Worm (Caenorhabditis elegans) whole organism, late embryonic: Measurements from ENCODE around the gene F52E1.5.

Source experiments
- dve-1 ChIP-seq: sonication (generic microtip); optimal IDR thresholded peaks from 2 replicates; lab custom pipeline; 2017; ENCODE audit warnings: antibody characterized with exemption, mild to moderate bottlenecking, missing genetic modification characterization, missing compliant biosample characterization
- madf-2 ChIP-seq: sonication (generic microtip); optimal IDR thresholded peaks from 2 replicates; lab custom pipeline; 2017; ENCODE audit warnings: missing genetic modification characterization, missing compliant biosample characterization
- nfya-1 ChIP-seq: sonication (generic microtip); optimal IDR thresholded peaks from 2 replicates; lab custom pipeline; 2017; ENCODE audit warnings: missing genetic modification characterization, mild to moderate bottlenecking, missing compliant biosample characterization, antibody characterized with exemption, moderate library complexity
- odd-2 ChIP-seq: sonication (generic microtip); optimal IDR thresholded peaks from 2 replicates; lab custom pipeline; 2017; ENCODE audit warnings: antibody characterized with exemption, mild to moderate bottlenecking, missing genetic modification characterization, missing compliant biosample characterization
- rnt-1 ChIP-seq: sonication (generic microtip); optimal IDR thresholded peaks from 2 replicates; lab custom pipeline; 2016; ENCODE audit warnings: missing genetic modification characterization, missing compliant biosample characterization
- unc-55 ChIP-seq: sonication (generic microtip); optimal IDR thresholded peaks from 2 replicates; lab custom pipeline; 2017; ENCODE audit warnings: missing biosample characterization, missing genetic modification reagents, missing genetic modification characterization
- zip-5 ChIP-seq: sonication (generic microtip); optimal IDR thresholded peaks from 2 replicates; lab custom pipeline; 2016; ENCODE audit warnings: missing genetic modification characterization, missing compliant biosample characterization

DNA sequence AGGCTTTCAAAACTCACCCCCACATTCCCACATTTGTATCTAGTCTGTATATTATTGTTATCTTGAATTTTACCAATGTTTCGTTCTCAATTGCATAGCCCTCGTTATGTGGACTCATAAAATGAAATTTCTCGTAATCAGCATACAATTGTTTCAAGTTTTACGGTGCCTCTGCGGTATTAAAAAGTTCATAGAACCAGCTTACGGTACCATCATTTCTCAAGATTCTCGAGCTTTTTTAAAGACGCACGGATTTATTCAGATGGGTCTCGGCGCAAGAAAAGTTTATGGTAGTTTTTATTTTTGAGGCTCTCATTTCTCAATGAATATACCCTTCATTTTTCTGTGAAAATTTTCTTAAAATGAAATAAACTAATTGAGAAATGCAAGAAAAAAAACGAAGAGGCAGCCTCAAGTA is 35.8 kb downstream of the F52E1.5 start:
- TF ChIP-seq madf-2 (tag; lab: Kevin White, UChicago) (no peak), zip-5 (tag; lab: Kevin White, UChicago) (no peak), rnt-1 (tag; lab: Kevin White, UChicago) (no peak), nfya-1 (tag; lab: Kevin White, UChicago) (no peak), odd-2 (tag; lab: Kevin White, UChicago) (no peak), unc-55 (GFP tag; lab: Kevin White, UChicago) (no peak), dve-1 (tag; lab: Kevin White, UChicago) (no peak)
